Worm (Caenorhabditis elegans): ENCODE data around the gene npr-42.

npr-42 gene

DNA sequence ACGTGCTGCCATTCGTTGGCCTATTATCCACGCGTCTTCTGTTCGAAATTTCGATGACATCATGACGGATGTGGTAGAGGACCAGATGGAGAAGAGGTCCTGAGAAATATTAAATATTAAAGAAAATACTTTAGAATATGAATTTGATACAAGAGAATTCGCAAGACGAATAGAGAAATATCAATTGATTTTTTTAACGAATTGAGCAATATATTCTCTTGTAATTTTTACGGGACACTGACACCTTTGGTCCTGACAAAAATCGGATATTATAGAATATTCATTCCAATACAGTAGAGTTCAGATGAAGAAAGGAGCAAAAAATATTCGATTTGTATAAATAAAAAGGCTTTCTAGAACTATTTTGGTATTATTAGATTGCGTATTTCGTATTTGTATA, 12.1 kb downstream of the npr-42 start, which contains the start of gene C01F1.6:
C01F1.6 (minus strand) TSS at position 101 of the 400 bp plus-strand sequence.
- TF ChIP-seq ref-1 (GFP tag; conservative IDR thresholded peaks at IDR 0.05), result no peak
- no peak for TF ChIP-seq T22C8.4 (GFP tag; IDR thresholded peaks at IDR 0.05)
- TF ChIP-seq flt-1 (GFP tag; IDR thresholded peaks at IDR 0.05), result no peak
- no peak for TF ChIP-seq med-1 (GFP tag; optimal IDR thresholded peaks at IDR 0.05; ENCODE audit: insufficient read depth)
- TF ChIP-seq klf-2 (GFP tag; conservative IDR thresholded peaks at IDR 0.05), result no peak
- no peak for TF ChIP-seq ztf-23 (GFP tag; IDR thresholded peaks at IDR 0.05)
- TF ChIP-seq ztf-29 (GFP tag; IDR thresholded peaks at IDR 0.05), result no peak
- TF ChIP-seq tab-1 (GFP tag; IDR thresholded peaks at IDR 0.05), result no peak

DNA sequence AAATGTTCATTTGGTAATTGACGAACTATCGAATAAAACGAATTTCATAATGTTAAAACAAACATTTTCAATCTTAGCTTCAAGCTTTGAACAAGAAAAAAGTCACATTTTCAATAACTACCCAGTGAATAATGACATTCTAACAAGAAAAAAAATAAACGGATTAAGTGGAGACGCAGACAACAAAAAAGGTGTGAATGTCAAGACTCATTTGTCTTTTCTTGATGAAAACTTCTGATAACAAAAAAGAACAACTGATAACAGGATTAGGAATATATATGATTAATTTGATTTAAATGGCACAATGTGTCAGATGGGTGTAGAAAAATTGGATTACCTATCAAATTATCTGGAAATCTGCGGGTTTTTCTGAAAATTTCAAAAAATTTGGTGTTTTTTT, 12.6 kb downstream of the npr-42 start:
- no peak for TF ChIP-seq ref-1 (GFP tag; conservative IDR thresholded peaks at IDR 0.05)
- no peak for TF ChIP-seq flt-1 (GFP tag; IDR thresholded peaks at IDR 0.05)
- no peak for TF ChIP-seq T22C8.4 (GFP tag; IDR thresholded peaks at IDR 0.05)
- TF ChIP-seq ztf-23 (GFP tag; IDR thresholded peaks at IDR 0.05), result no peak
- no peak for TF ChIP-seq tab-1 (GFP tag; IDR thresholded peaks at IDR 0.05)
- TF ChIP-seq med-1 (GFP tag; optimal IDR thresholded peaks at IDR 0.05; ENCODE audit: insufficient read depth), result no peak
- TF ChIP-seq ztf-29 (GFP tag; IDR thresholded peaks at IDR 0.05), result no peak
- TF ChIP-seq cog-1 (tag; optimal IDR thresholded peaks at IDR 0.05), result no peak
- no peak for TF ChIP-seq klf-2 (GFP tag; conservative IDR thresholded peaks at IDR 0.05)

DNA sequence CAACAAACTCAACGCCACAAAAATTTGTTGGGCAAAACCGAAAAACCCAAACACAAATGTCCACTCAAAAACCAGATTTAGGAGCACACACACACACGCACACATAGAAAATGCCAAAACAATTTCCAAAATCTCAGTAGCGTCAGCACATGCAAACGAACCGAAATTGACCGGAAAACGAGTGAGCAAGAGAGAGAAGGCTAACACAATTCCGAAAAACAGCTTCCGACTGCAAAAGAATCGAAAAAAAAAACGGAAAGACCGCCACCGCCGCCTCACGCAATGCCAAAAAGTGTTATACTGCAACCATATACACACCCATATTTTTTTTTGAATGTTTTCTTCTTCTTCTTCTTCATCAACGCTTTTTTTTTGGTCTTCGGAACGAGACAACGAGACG, 15.8 kb downstream of the npr-42 start:
- no peak for TF ChIP-seq ref-1 (GFP tag; conservative IDR thresholded peaks at IDR 0.05)
- no peak for TF ChIP-seq klf-2 (GFP tag; conservative IDR thresholded peaks at IDR 0.05)
- TF ChIP-seq T22C8.4 (GFP tag; IDR thresholded peaks at IDR 0.05), result no peak
- no peak for TF ChIP-seq ztf-29 (GFP tag; IDR thresholded peaks at IDR 0.05)
- no peak for TF ChIP-seq tab-1 (GFP tag; IDR thresholded peaks at IDR 0.05)
- TF ChIP-seq med-1 (GFP tag; optimal IDR thresholded peaks at IDR 0.05; ENCODE audit: insufficient read depth), result no peak
- no peak for TF ChIP-seq cog-1 (tag; optimal IDR thresholded peaks at IDR 0.05)
- TF ChIP-seq ztf-23 (GFP tag; IDR thresholded peaks at IDR 0.05), result no peak
- TF ChIP-seq flt-1 (GFP tag; IDR thresholded peaks at IDR 0.05), result no peak

DNA sequence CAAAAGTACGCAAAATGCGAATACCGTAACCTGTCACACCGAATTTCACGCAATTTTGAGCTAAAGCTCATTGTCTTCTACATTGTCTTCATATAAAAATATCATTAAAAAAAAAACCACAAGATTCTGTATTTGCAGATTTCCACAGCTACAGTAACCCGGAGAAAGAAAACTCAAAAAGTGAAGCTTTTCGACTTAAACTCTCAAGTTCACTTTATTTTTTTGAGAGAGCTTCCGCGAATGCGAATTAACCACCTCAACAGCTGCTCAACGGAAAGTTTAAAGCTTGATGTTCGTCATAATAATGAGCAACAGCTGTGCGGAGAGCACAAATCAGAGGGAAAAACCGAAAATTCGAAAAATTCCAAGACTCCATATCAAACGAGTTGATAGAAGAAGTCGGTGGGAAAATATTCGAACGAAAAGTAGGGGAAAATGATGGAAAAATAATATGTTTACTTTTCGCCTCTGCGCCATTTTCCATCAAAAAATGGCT, 17.1 kb downstream of the npr-42 start:
- TF ChIP-seq ztf-23 (GFP tag; IDR thresholded peaks at IDR 0.05) (no peak), flt-1 (GFP tag; IDR thresholded peaks at IDR 0.05) (no peak), T22C8.4 (GFP tag; IDR thresholded peaks at IDR 0.05) (no peak), ztf-29 (GFP tag; IDR thresholded peaks at IDR 0.05) (no peak), med-1 (GFP tag; optimal IDR thresholded peaks at IDR 0.05; ENCODE audit: insufficient read depth) (no peak), tab-1 (GFP tag; IDR thresholded peaks at IDR 0.05) (no peak), cog-1 (tag; optimal IDR thresholded peaks at IDR 0.05) (no peak), ref-1 (GFP tag; conservative IDR thresholded peaks at IDR 0.05) (no peak), klf-2 (GFP tag; conservative IDR thresholded peaks at IDR 0.05) (no peak)

DNA sequence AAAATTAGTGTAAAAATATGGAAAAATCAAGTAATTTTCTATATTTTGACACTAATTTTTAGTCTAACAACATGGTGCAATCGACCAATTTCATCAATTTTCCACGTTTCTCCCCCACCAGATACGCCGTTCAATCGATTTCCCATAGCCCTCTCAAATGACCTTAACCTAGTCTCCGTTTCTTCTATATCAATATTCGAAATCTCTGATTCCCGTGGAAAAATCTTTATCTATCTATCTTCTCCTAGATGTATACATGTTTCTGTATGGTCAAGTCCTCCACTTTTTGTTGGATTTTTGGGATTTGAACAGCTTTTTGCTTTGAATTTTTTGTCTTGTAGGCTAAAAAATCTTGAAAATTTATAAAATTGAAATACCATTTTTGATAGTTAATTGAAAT, 18.2 kb downstream of the npr-42 start:
- TF ChIP-seq ztf-23 (GFP tag; IDR thresholded peaks at IDR 0.05) (no peak), flt-1 (GFP tag; IDR thresholded peaks at IDR 0.05) (no peak), tab-1 (GFP tag; IDR thresholded peaks at IDR 0.05) (no peak), med-1 (GFP tag; optimal IDR thresholded peaks at IDR 0.05; ENCODE audit: insufficient read depth) (no peak), ref-1 (GFP tag; conservative IDR thresholded peaks at IDR 0.05) (no peak), ztf-29 (GFP tag; IDR thresholded peaks at IDR 0.05) (no peak), klf-2 (GFP tag; conservative IDR thresholded peaks at IDR 0.05) (no peak), cog-1 (tag; optimal IDR thresholded peaks at IDR 0.05) (no peak), T22C8.4 (GFP tag; IDR thresholded peaks at IDR 0.05) (no peak)

DNA sequence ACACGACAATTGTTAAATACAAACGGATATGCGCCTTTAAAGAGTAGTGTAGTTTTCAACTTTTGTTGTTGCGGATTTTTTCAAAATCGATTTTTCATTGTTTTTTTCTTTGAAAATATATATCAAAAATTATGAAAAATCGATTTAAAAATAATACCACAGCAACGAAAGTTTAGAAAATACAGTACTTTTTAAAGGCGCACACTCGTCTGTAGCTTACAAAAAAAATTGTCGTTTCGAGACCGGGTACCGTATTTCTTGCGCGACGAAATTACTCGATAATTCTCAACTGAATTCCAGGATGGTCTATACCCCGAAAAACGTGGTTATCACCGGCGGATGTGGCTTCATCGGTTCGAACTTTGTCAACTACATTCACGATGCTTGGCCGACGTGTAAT, 18.8 kb downstream of the npr-42 start, which contains the start of gene rml-4:
rml-4 (plus strand) TSS at position 301 of the 400 bp plus-strand sequence.
- TF ChIP-seq flt-1 (GFP tag; IDR thresholded peaks at IDR 0.05) (no peak), tab-1 (GFP tag; IDR thresholded peaks at IDR 0.05) (no peak), klf-2 (GFP tag; conservative IDR thresholded peaks at IDR 0.05) (no peak), cog-1 (tag; optimal IDR thresholded peaks at IDR 0.05) (no peak), ref-1 (GFP tag; conservative IDR thresholded peaks at IDR 0.05) (no peak), med-1 (GFP tag; optimal IDR thresholded peaks at IDR 0.05; ENCODE audit: insufficient read depth) (no peak), T22C8.4 (GFP tag; IDR thresholded peaks at IDR 0.05) (no peak), ztf-23 (GFP tag; IDR thresholded peaks at IDR 0.05) (no peak), ztf-29 (GFP tag; IDR thresholded peaks at IDR 0.05) (no peak)

DNA sequence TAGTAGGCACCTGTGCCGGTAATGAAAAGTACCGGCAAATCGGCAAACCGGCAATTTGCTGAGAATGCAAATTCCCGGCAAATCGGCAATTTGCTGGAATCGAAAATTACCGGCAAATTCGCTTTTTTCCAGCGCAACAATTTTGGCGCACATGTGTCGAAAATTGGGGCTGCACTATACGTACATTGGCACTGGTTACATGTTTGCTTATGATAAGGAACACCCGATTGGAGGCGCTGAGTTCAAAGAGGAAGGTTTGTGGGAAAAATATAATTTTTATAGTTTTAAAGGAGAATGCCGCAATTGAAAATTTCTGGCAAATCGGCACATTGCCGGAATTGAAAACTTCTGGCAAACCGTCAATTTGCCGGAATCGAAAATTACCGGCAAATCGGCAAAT, 21.3 kb downstream of the npr-42 start:
- TF ChIP-seq tab-1 (GFP tag; IDR thresholded peaks at IDR 0.05) (no peak), klf-2 (GFP tag; conservative IDR thresholded peaks at IDR 0.05) (no peak), med-1 (GFP tag; optimal IDR thresholded peaks at IDR 0.05; ENCODE audit: insufficient read depth) (no peak), ref-1 (GFP tag; conservative IDR thresholded peaks at IDR 0.05) (no peak), T22C8.4 (GFP tag; IDR thresholded peaks at IDR 0.05) (no peak), flt-1 (GFP tag; IDR thresholded peaks at IDR 0.05) (no peak), ztf-29 (GFP tag; IDR thresholded peaks at IDR 0.05) (no peak), ztf-23 (GFP tag; IDR thresholded peaks at IDR 0.05) (no peak), cog-1 (tag; optimal IDR thresholded peaks at IDR 0.05) (no peak)

DNA sequence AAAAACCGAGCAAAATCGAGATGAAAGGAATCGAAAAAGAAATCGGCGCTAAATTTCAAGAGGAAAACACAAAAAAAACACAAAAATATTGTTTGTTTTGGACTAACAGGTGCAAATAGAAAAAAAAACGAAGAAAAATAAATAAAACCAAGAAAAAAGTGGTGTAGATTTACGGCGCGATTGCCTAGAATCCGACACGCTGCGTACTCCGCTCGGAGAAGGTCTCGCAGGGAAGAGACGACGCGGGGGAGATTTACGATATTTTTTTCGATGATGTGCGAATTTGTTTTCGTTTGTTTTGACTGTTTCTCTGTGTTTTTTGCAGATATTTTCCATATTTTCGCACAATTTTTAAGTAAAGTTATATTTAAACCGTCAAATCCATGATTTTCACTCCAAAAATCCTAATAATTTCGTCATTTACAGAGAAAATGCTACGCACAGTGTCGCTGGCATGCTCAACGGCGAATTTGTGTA, 23.3 kb downstream of the npr-42 start, which contains the start of gene sco-1:
sco-1 (plus strand) TSS at position 427 of the 477 bp plus-strand sequence.
- TF ChIP-seq ztf-29 (GFP tag; IDR thresholded peaks at IDR 0.05) (no peak), cog-1 (tag; optimal IDR thresholded peaks at IDR 0.05) (peak; percentile 25), T22C8.4 (GFP tag; IDR thresholded peaks at IDR 0.05) (0 out of 2 replicates have a peak, but pooled peaks have one; percentile 48), flt-1 (GFP tag; IDR thresholded peaks at IDR 0.05) (peak; percentile 83), ztf-23 (GFP tag; IDR thresholded peaks at IDR 0.05) (peak; percentile 77)

DNA sequence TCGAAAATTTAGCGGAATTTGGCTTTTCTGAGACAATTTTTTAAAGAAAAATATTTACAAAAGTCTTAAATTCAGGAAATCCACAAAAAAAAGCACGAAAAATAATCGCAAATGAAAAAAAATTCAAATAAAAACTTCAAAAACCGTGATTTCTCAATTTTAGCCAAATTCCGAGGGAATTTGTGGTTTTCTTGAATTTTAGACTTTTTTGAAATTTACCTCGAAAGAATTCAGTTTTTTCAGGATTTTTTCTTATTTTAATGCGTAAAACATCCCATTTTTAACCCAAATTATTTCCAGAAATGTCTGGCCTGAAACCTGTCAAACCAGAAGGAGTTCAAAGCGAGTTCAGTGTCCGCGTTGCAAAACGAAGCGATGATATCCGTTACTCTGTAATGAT, 25.3 kb downstream of the npr-42 start, which contains the start of gene gtf-2F1:
gtf-2F1 (plus strand) TSS at position 301 of the 400 bp plus-strand sequence.
- TF ChIP-seq ztf-29 (GFP tag; IDR thresholded peaks at IDR 0.05) (no peak), ztf-23 (GFP tag; IDR thresholded peaks at IDR 0.05) (no peak), med-1 (GFP tag; optimal IDR thresholded peaks at IDR 0.05; ENCODE audit: insufficient read depth) (no peak), cog-1 (tag; optimal IDR thresholded peaks at IDR 0.05) (no peak), flt-1 (GFP tag; IDR thresholded peaks at IDR 0.05) (no peak), T22C8.4 (GFP tag; IDR thresholded peaks at IDR 0.05) (no peak), tab-1 (GFP tag; IDR thresholded peaks at IDR 0.05) (no peak), ref-1 (GFP tag; conservative IDR thresholded peaks at IDR 0.05) (no peak), klf-2 (GFP tag; conservative IDR thresholded peaks at IDR 0.05) (no peak)
